Fruit fly (Drosophila melanogaster) whole organism, prepupa: ENCODE results near the gene CG6839.
A peak's percentile ranks its signal among the peaks of the same experiment; 100 is the strongest.

Experiments used
- CG10631 ChIP-seq: fragments of 200-800 bp; sonication (Bioruptor generic); optimal IDR thresholded peaks from 2 replicates; lab custom pipeline; 2016; ENCODE audit warnings: missing biosample characterization, missing genetic modification characterization
- CG10669 ChIP-seq: fragments of 200-800 bp; sonication (Bioruptor generic); optimal IDR thresholded peaks from 3 replicates; lab custom pipeline; 2018; ENCODE audit warnings: missing biosample characterization, mild to moderate bottlenecking, missing genetic modification characterization, moderate library complexity
- CG11762 ChIP-seq: fragments of 200-800 bp; sonication (Bioruptor generic); optimal IDR thresholded peaks from 3 replicates; lab custom pipeline; 2016; ENCODE audit warnings: missing biosample characterization, missing genetic modification characterization; ENCODE audit not compliant: insufficient read depth
- CG11902 ChIP-seq: fragments of 200-800 bp; sonication (Bioruptor generic); optimal IDR thresholded peaks from 3 replicates; lab custom pipeline; 2016; ENCODE audit warnings: missing biosample characterization, missing genetic modification characterization
- CG15336 ChIP-seq: fragments of 200-800 bp; sonication (Bioruptor generic); IDR thresholded peaks from 2 replicates; pipeline ENCODE4 v1.3.6; 2022; ENCODE audit warnings: missing biosample characterization, missing genetic modification characterization
- CG1621 ChIP-seq: fragments of 200-800 bp; sonication (Bioruptor generic); optimal IDR thresholded peaks from 3 replicates; lab custom pipeline; 2018; ENCODE audit warnings: missing biosample characterization, mild to moderate bottlenecking, missing genetic modification characterization
- CG3032 ChIP-seq: fragments of 200-800 bp; optimal IDR thresholded peaks from 2 replicates; lab custom pipeline; 2019; ENCODE audit warnings: missing biosample characterization, mild to moderate bottlenecking, missing genetic modification characterization, moderate library complexity
- CG31627 ChIP-seq: fragments of 200-800 bp; sonication (Bioruptor generic); optimal IDR thresholded peaks from 3 replicates; lab custom pipeline; 2016; ENCODE audit warnings: missing biosample characterization, missing genetic modification characterization
- CG34406 ChIP-seq: fragments of 200-800 bp; sonication (Bioruptor generic); optimal IDR thresholded peaks from 3 replicates; lab custom pipeline; 2016; ENCODE audit warnings: missing biosample characterization, missing genetic modification characterization
- CG3919 ChIP-seq: fragments of 200-800 bp; sonication (Bioruptor generic); optimal IDR thresholded peaks from 3 replicates; lab custom pipeline; 2016; ENCODE audit warnings: missing biosample characterization, missing genetic modification characterization
- CG4318 ChIP-seq: fragments of 200-800 bp; sonication (Bioruptor generic); optimal IDR thresholded peaks from 3 replicates; lab custom pipeline; 2017; ENCODE audit warnings: missing biosample characterization, mild to moderate bottlenecking, missing genetic modification characterization
- CG6163 ChIP-seq: fragments of 200-800 bp; sonication (Bioruptor generic); IDR thresholded peaks from 3 replicates; pipeline ENCODE4 v1.3.6; 2022; ENCODE audit warnings: missing biosample characterization, missing genetic modification characterization
- CG6276 ChIP-seq: fragments of 200-800 bp; sonication (Bioruptor generic); optimal IDR thresholded peaks from 2 replicates; lab custom pipeline; 2017; ENCODE audit warnings: missing biosample characterization, mild to moderate bottlenecking, missing genetic modification characterization
- CG6792 ChIP-seq: fragments of 200-800 bp; sonication (Bioruptor generic); optimal IDR thresholded peaks from 3 replicates; lab custom pipeline; 2016; ENCODE audit warnings: missing biosample characterization, missing genetic modification characterization
- CG6854 ChIP-seq: fragments of 200-800 bp; sonication (Bioruptor generic); optimal IDR thresholded peaks from 2 replicates; lab custom pipeline; 2017; ENCODE audit warnings: missing biosample characterization, mild to moderate bottlenecking, missing genetic modification characterization
- CG7368 ChIP-seq: fragments of 200-800 bp; sonication (Bioruptor generic); optimal IDR thresholded peaks from 3 replicates; lab custom pipeline; 2016; ENCODE audit warnings: missing biosample characterization, missing genetic modification characterization
- CG8119 ChIP-seq: fragments of 200-800 bp; sonication (Bioruptor generic); IDR thresholded peaks from 3 replicates; pipeline ENCODE4 v1.3.6; 2022; ENCODE audit warnings: missing biosample characterization, missing genetic modification characterization
- CG8319 ChIP-seq: fragments of 200-800 bp; sonication (Bioruptor generic); optimal IDR thresholded peaks from 3 replicates; lab custom pipeline; 2016; ENCODE audit warnings: missing biosample characterization, missing genetic modification characterization
- CG8632 ChIP-seq: fragments of 200-800 bp; sonication (Bioruptor generic); optimal IDR thresholded peaks from 3 replicates; lab custom pipeline; 2016; ENCODE audit warnings: missing biosample characterization, missing genetic modification characterization
- Eip75B ChIP-seq: fragments of 200-800 bp; sonication (Bioruptor generic); optimal IDR thresholded peaks from 3 replicates; lab custom pipeline; 2016; ENCODE audit warnings: missing biosample characterization, missing genetic modification characterization
- Eip78C ChIP-seq: fragments of 200-800 bp; sonication (Bioruptor generic); peaks from one replicate; lab custom pipeline; 2016; ENCODE audit warnings: missing biosample characterization, missing genetic modification characterization
- Eip93F ChIP-seq: fragments of 200-800 bp; sonication (Bioruptor generic); optimal IDR thresholded peaks from 2 replicates; lab custom pipeline; 2016; ENCODE audit warnings: missing biosample characterization, mild to moderate bottlenecking, missing genetic modification characterization
- Ets96B ChIP-seq: fragments of 200-800 bp; optimal IDR thresholded peaks from 2 replicates; lab custom pipeline; 2019; ENCODE audit warnings: missing biosample characterization, mild to moderate bottlenecking, missing genetic modification characterization, moderate library complexity
- Hr38 ChIP-seq: sonication (Bioruptor generic); optimal IDR thresholded peaks from 2 replicates; lab custom pipeline; 2016; ENCODE audit warnings: missing biosample characterization, missing genetic modification characterization
- Hr39 ChIP-seq: fragments of 200-800 bp; sonication (Bioruptor generic); optimal IDR thresholded peaks from 2 replicates; lab custom pipeline; 2016; ENCODE audit warnings: missing biosample characterization, missing genetic modification characterization
- Hr4 ChIP-seq: fragments of 200-800 bp; sonication (Bioruptor generic); optimal IDR thresholded peaks from 3 replicates; lab custom pipeline; 2016; ENCODE audit warnings: missing biosample characterization, missing genetic modification characterization
- Lpt ChIP-seq: fragments of 200-800 bp; sonication (Bioruptor generic); optimal IDR thresholded peaks from 3 replicates; lab custom pipeline; 2016; ENCODE audit warnings: missing biosample characterization, missing genetic modification characterization
- Met ChIP-seq: fragments of 200-800 bp; sonication (Bioruptor generic); optimal IDR thresholded peaks from 3 replicates; lab custom pipeline; 2016; ENCODE audit warnings: missing biosample characterization, missing genetic modification characterization
- OdsH ChIP-seq: fragments of 200-800 bp; sonication (Bioruptor generic); optimal IDR thresholded peaks from 3 replicates; lab custom pipeline; 2016; ENCODE audit warnings: missing biosample characterization, missing genetic modification characterization
- Sox102F ChIP-seq: fragments of 200-800 bp; sonication (Bioruptor generic); optimal IDR thresholded peaks from 2 replicates; lab custom pipeline; 2016; ENCODE audit warnings: missing biosample characterization, mild to moderate bottlenecking, missing genetic modification characterization
- Sox14 ChIP-seq: fragments of 200-800 bp; sonication (Bioruptor generic); optimal IDR thresholded peaks from 3 replicates; lab custom pipeline; 2016; ENCODE audit warnings: missing biosample characterization, missing genetic modification characterization
- Sox15 ChIP-seq: fragments of 200-800 bp; sonication (Bioruptor generic); optimal IDR thresholded peaks from 3 replicates; lab custom pipeline; 2016; ENCODE audit warnings: missing biosample characterization, missing genetic modification characterization
- acj6 ChIP-seq: fragments of 200-800 bp; sonication (Bioruptor generic); optimal IDR thresholded peaks from 3 replicates; lab custom pipeline; 2016; ENCODE audit warnings: missing biosample characterization, missing genetic modification characterization
- cyc ChIP-seq: fragments of 200-800 bp; sonication (Bioruptor generic); optimal IDR thresholded peaks from 3 replicates; lab custom pipeline; 2016; ENCODE audit warnings: missing biosample characterization, missing genetic modification characterization
- dac ChIP-seq: fragments of 200-800 bp; sonication (Bioruptor generic); optimal IDR thresholded peaks from 2 replicates; lab custom pipeline; 2017; ENCODE audit warnings: missing biosample characterization, mild to moderate bottlenecking, missing genetic modification characterization
- eg ChIP-seq: fragments of 200-800 bp; sonication (Bioruptor generic); IDR thresholded peaks from 3 replicates; pipeline ENCODE4 v1.3.6; 2022; ENCODE audit warnings: missing biosample characterization, missing genetic modification characterization
- esn ChIP-seq: fragments of 200-800 bp; sonication (Bioruptor generic); optimal IDR thresholded peaks from 2 replicates; lab custom pipeline; 2016; ENCODE audit warnings: missing biosample characterization, mild to moderate bottlenecking, missing genetic modification characterization, moderate library complexity
- fd85E ChIP-seq: fragments of 200-800 bp; sonication (Bioruptor generic); optimal IDR thresholded peaks from 3 replicates; lab custom pipeline; 2016; ENCODE audit warnings: missing biosample characterization, missing genetic modification characterization
- fkh ChIP-seq: fragments of 200-800 bp; sonication (Bioruptor generic); optimal IDR thresholded peaks from 3 replicates; lab custom pipeline; 2017; ENCODE audit warnings: missing biosample characterization, mild to moderate bottlenecking, missing genetic modification characterization, moderate library complexity
- lz ChIP-seq: fragments of 200-800 bp; sonication (Bioruptor generic); optimal IDR thresholded peaks from 3 replicates; lab custom pipeline; 2016; ENCODE audit warnings: missing biosample characterization, missing genetic modification characterization
- net ChIP-seq: fragments of 200-800 bp; sonication (Bioruptor generic); optimal IDR thresholded peaks from 3 replicates; lab custom pipeline; 2016; ENCODE audit warnings: missing biosample characterization, missing genetic modification characterization
- pdm3 ChIP-seq: fragments of 200-800 bp; sonication (Bioruptor generic); optimal IDR thresholded peaks from 3 replicates; lab custom pipeline; 2016; ENCODE audit warnings: missing biosample characterization, missing genetic modification characterization
- salr ChIP-seq, 2 experiments: fragments of 200-800 bp; sonication (Bioruptor generic); optimal IDR thresholded peaks; 3 replicates each; lab custom pipeline; 2016 to 2018; ENCODE audit warnings: missing biosample characterization in 2 of 2, missing genetic modification characterization in 2 of 2, mild to moderate bottlenecking in 1 of 2
- spab ChIP-seq: fragments of 200-800 bp; sonication (Bioruptor generic); optimal IDR thresholded peaks from 2 replicates; lab custom pipeline; 2017; ENCODE audit warnings: missing biosample characterization, mild to moderate bottlenecking, missing genetic modification characterization, missing genetic modification reagents
- ss ChIP-seq, 2 experiments: fragments of 200-800 bp; sonication (Bioruptor generic); optimal IDR thresholded peaks; 2 replicates in 1 of 2; 3 replicates in 1 of 2; lab custom pipeline; 2017 to 2018; ENCODE audit warnings: mild to moderate bottlenecking in 2 of 2, missing biosample characterization in 2 of 2, missing genetic modification characterization in 2 of 2, moderate library complexity in 1 of 2
- topi ChIP-seq: fragments of 200-800 bp; sonication (Bioruptor generic); optimal IDR thresholded peaks from 3 replicates; lab custom pipeline; 2016; ENCODE audit warnings: missing biosample characterization, missing genetic modification characterization
- vri ChIP-seq: fragments of 200-800 bp; sonication (Bioruptor generic); optimal IDR thresholded peaks from 3 replicates; lab custom pipeline; 2016; ENCODE audit warnings: missing biosample characterization, mild to moderate bottlenecking, missing genetic modification characterization

CG6839 gene

dm6 chr3L:18869035-18869826 is 48.1 kb upstream of the CG6839 start, which contains the start of gene Grx1 (continued):
- peak; percentile 41 for TF ChIP-seq CG10669 (GFP tag; lab: Kevin White, UChicago)
- peak; percentile 47 for TF ChIP-seq Sox14
- no peak for TF ChIP-seq CG4318
- TF ChIP-seq CG11762 (GFP tag; lab: Kevin White, UChicago), result no peak
- no peak for TF ChIP-seq CG8119 (GFP tag; lab: Robert Waterston, UW)
- TF ChIP-seq dac (GFP tag; lab: Kevin White, UChicago), result no peak
- TF ChIP-seq vri, result peak; percentile 61
- peak; percentile 81 for TF ChIP-seq Eip78C
- TF ChIP-seq OdsH (GFP tag; lab: Kevin White, UChicago), result peak; percentile 64
- TF ChIP-seq spab (GFP tag; lab: Kevin White, UChicago), result no peak
- peak; percentile 61 for TF ChIP-seq Sox102F (GFP tag; lab: Kevin White, UChicago)
- TF ChIP-seq Hr38, result no peak
- no peak for TF ChIP-seq Eip93F (GFP tag; lab: Kevin White, UChicago)
- TF ChIP-seq, all 60 proteins: peak for 41

- TF ChIP-seq lz (GFP tag; lab: Kevin White, UChicago) (peak; percentile 69), Eip75B (GFP tag; lab: Kevin White, UChicago) (no peak), Sox15 (GFP tag; lab: Kevin White, UChicago) (peak; percentile 40), CG6276 (GFP tag; lab: Kevin White, UChicago) (no peak), Sox14 (peak; percentile 58), CG8632 (GFP tag; lab: Kevin White, UChicago) (no peak), salr (GFP tag; optimal IDR thresholded peaks at IDR 0.05; lab: Kevin White, UChicago) (no peak), eg (GFP tag; lab: Robert Waterston, UW) (no peak; the same call in 2 of the 3 replicates), CG3032 (tag; lab: Kevin White, UChicago) (peak; percentile 40), CG11902 (GFP tag; lab: Kevin White, UChicago) (peak; percentile 41), Ets96B (tag; lab: Kevin White, UChicago) (peak; percentile 20), esn (peak; percentile 80), CG1621 (tag; lab: Kevin White, UChicago) (peak; percentile 43), CG6163 (GFP tag; lab: Robert Waterston, UW) (no peak; the same call in 2 of the 3 replicates), fkh (GFP tag; lab: Kevin White, UChicago) (peak; percentile 85), dac (GFP tag; lab: Kevin White, UChicago) (no peak), topi (GFP tag; lab: Kevin White, UChicago) (no peak), Lpt (GFP tag; lab: Kevin White, UChicago) (no peak), CG3919 (no peak), fd85E (GFP tag; lab: Kevin White, UChicago) (peak; percentile 2), Hr39 (peak; percentile 68), CG10631 (GFP tag; lab: Kevin White, UChicago) (peak; percentile 78), CG6792 (GFP tag; lab: Kevin White, UChicago) (peak; percentile 50), cyc (GFP tag; lab: Kevin White, UChicago) (peak; percentile 63), CG15336 (peak; percentile 42; the same call in 1 of the 2 replicates), CG6854 (GFP tag; lab: Kevin White, UChicago) (no peak), net (no peak), CG11762 (GFP tag; lab: Kevin White, UChicago) (no peak), acj6 (GFP tag; lab: Kevin White, UChicago) (peak; percentile 52), CG8119 (GFP tag; lab: Robert Waterston, UW) (peak; percentile 47; the same call in 1 of the 3 replicates), Sox102F (GFP tag; lab: Kevin White, UChicago) (no peak), CG34406 (GFP tag; lab: Kevin White, UChicago) (no peak), CG31627 (GFP tag; lab: Kevin White, UChicago) (peak; percentile 77), pdm3 (GFP tag; lab: Kevin White, UChicago) (no peak), CG7368 (GFP tag; lab: Kevin White, UChicago) (no peak), CG8319 (GFP tag; lab: Kevin White, UChicago) (peak; percentile 11), Met (GFP tag; lab: Kevin White, UChicago) (no peak), Eip93F (GFP tag; lab: Kevin White, UChicago) (peak; percentile 16), ss (GFP tag; optimal IDR thresholded peaks at IDR 0.05; lab: Kevin White, UChicago) (no peak), Hr4 (GFP tag; lab: Kevin White, UChicago) (no peak), Eip78C (peak; percentile 91), spab (GFP tag; lab: Kevin White, UChicago) (no peak)
These were observed 47.4 kb upstream of the CG6839 start, which contains the start of gene Blos3 for dm6 chr3L:18870027-18870426. Gene Blos3, plus strand, starts transcription at chr3L:18870224.
